Fruit fly (Drosophila melanogaster): ENCODE data around the gene goe.

DNA sequence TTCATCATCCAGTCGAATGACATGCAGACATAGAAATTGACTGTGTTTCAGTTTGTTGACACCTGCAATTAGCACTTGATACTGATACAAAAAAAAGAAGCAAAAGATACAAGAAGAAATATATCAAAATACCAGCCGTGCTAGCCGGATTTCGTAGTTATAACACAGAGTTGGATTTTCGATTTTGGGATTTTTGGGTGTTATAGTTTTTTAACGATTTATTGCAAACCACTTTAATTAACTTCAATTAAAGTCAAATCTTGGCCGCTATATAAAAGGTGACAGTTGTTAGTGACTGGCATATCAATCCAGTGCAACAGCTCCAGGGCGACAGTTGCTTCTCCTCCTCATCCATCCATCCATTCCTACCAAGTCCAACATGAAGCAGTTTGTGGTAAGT, 20.9 kb downstream of the goe start, which contains the start of gene TwdlX:
- TF ChIP-seq Myc (optimal IDR thresholded peaks at IDR 0.05) (no peak), Sin3A (optimal IDR thresholded peaks at IDR 0.05) (no peak), h (optimal IDR thresholded peaks at IDR 0.05) (no peak), ttk (optimal IDR thresholded peaks at IDR 0.05) (no peak), insv (optimal IDR thresholded peaks at IDR 0.05) (no peak)
